Fruit fly (Drosophila melanogaster) whole organism, embryonic: ENCODE data around the gene CG10492.

Experiments
- Atf3 ChIP-seq: fragments of 200-800 bp; sonication (Bioruptor generic); optimal IDR thresholded peaks from 3 replicates; lab custom pipeline; 2016; ENCODE audit warnings: missing biosample characterization, missing genetic modification characterization
- CG10209 ChIP-seq: fragments of 200-800 bp; sonication (Bioruptor generic); optimal IDR thresholded peaks from 3 replicates; lab custom pipeline; 2017; ENCODE audit warnings: missing biosample characterization, mild to moderate bottlenecking, missing genetic modification characterization, missing genetic modification reagents
- CG10267 ChIP-seq: fragments of 200-800 bp; sonication (Bioruptor generic); optimal IDR thresholded peaks from 2 replicates; lab custom pipeline; 2018; ENCODE audit warnings: missing biosample characterization, mild to moderate bottlenecking, missing genetic modification characterization, moderate library complexity
- CG12071 ChIP-seq: fragments of 200-800 bp; sonication (Bioruptor generic); optimal IDR thresholded peaks from 3 replicates; lab custom pipeline; 2018; ENCODE audit warnings: missing biosample characterization, mild to moderate bottlenecking, missing genetic modification characterization
- CG12236 ChIP-seq: fragments of 200-800 bp; sonication (Bioruptor generic); optimal IDR thresholded peaks from 2 replicates; lab custom pipeline; 2016; ENCODE audit warnings: missing biosample characterization, missing genetic modification characterization
- CG12391 ChIP-seq: fragments of 200-800 bp; sonication (Bioruptor generic); optimal IDR thresholded peaks from 3 replicates; lab custom pipeline; 2018; ENCODE audit warnings: missing biosample characterization, mild to moderate bottlenecking, missing genetic modification characterization, moderate library complexity
- CG14860 ChIP-seq: fragments of 200-800 bp; sonication (Bioruptor generic); IDR thresholded peaks from 3 replicates; pipeline ENCODE4 v1.3.6; 2022; ENCODE audit warnings: missing biosample characterization, missing genetic modification characterization; ENCODE audit not compliant: partially characterized antibody
- CG1603 ChIP-seq: fragments of 200-800 bp; sonication (Bioruptor generic); optimal IDR thresholded peaks from 2 replicates; lab custom pipeline; 2019; ENCODE audit warnings: missing biosample characterization, mild to moderate bottlenecking, missing genetic modification characterization, moderate library complexity
- CG17361 ChIP-seq: fragments of 200-800 bp; sonication (Bioruptor generic); IDR thresholded peaks from 3 replicates; pipeline ENCODE4 v1.3.6; 2022; ENCODE audit warnings: missing biosample characterization, missing genetic modification characterization
- CG17612 ChIP-seq: fragments of 200-800 bp; sonication (Bioruptor generic); IDR thresholded peaks from 2 replicates; pipeline ENCODE4 v1.3.6; 2022; ENCODE audit warnings: missing biosample characterization, missing genetic modification characterization
- CG2678 ChIP-seq: fragments of 200-800 bp; sonication (Bioruptor generic); optimal IDR thresholded peaks from 3 replicates; lab custom pipeline; 2019; ENCODE audit warnings: missing biosample characterization, mild to moderate bottlenecking, missing genetic modification characterization, moderate library complexity
- CG30431 ChIP-seq: fragments of 200-800 bp; sonication (Bioruptor generic); optimal IDR thresholded peaks from 2 replicates; lab custom pipeline; 2017; ENCODE audit warnings: missing biosample characterization, missing genetic modification characterization
- CG3065 ChIP-seq: fragments of 200-800 bp; sonication (Bioruptor generic); optimal IDR thresholded peaks from 2 replicates; lab custom pipeline; 2016; ENCODE audit warnings: missing biosample characterization, missing genetic modification characterization
- CG34224 ChIP-seq: fragments of 200-800 bp; sonication (Bioruptor generic); IDR thresholded peaks from 3 replicates; pipeline ENCODE4 v1.3.6; 2022; ENCODE audit warnings: missing biosample characterization, missing genetic modification characterization; ENCODE audit not compliant: partially characterized antibody
- CG4360 ChIP-seq: fragments of 200-800 bp; sonication (Bioruptor generic); IDR thresholded peaks from 2 replicates; pipeline ENCODE4 v1.3.6; 2022; ENCODE audit warnings: missing biosample characterization, missing genetic modification characterization
- CG4424 ChIP-seq: fragments of 200-800 bp; sonication (Bioruptor generic); optimal IDR thresholded peaks from 3 replicates; lab custom pipeline; 2016; ENCODE audit warnings: missing biosample characterization, missing genetic modification characterization
- CG6854 ChIP-seq: fragments of 200-800 bp; sonication (Bioruptor generic); optimal IDR thresholded peaks from 3 replicates; lab custom pipeline; 2017; ENCODE audit warnings: missing biosample characterization, mild to moderate bottlenecking, missing genetic modification characterization
- CG7786 ChIP-seq: fragments of 200-800 bp; sonication (Bioruptor generic); optimal IDR thresholded peaks from 2 replicates; lab custom pipeline; 2016; ENCODE audit warnings: missing biosample characterization, missing genetic modification characterization
- CG8089 ChIP-seq: fragments of 200-800 bp; sonication (Bioruptor generic); optimal IDR thresholded peaks from 3 replicates; lab custom pipeline; 2016; ENCODE audit warnings: missing biosample characterization, missing genetic modification characterization
- CG8359 ChIP-seq: fragments of 200-800 bp; sonication (Bioruptor generic); optimal IDR thresholded peaks from 2 replicates; lab custom pipeline; 2017; ENCODE audit warnings: missing biosample characterization, mild to moderate bottlenecking, missing genetic modification characterization, borderline replicate concordance
- CTCF ChIP-seq: fragments of 200-800 bp; sonication (Bioruptor generic); optimal IDR thresholded peaks from 2 replicates; lab custom pipeline; 2017; ENCODE audit warnings: missing biosample characterization, mild to moderate bottlenecking, missing genetic modification characterization, moderate library complexity
- Ets65A ChIP-seq: fragments of 200-800 bp; sonication (Bioruptor generic); peaks from one replicate; lab custom pipeline; 2016; ENCODE audit warnings: missing biosample characterization, missing genetic modification characterization
- Fer3 ChIP-seq: fragments of 200-800 bp; sonication (Bioruptor generic); optimal IDR thresholded peaks from 2 replicates; lab custom pipeline; 2018; ENCODE audit warnings: missing biosample characterization, mild to moderate bottlenecking, missing genetic modification characterization, moderate library complexity
- HLH4C ChIP-seq: fragments of 200-800 bp; sonication (Bioruptor generic); IDR thresholded peaks from 3 replicates; pipeline ENCODE4 v1.3.6; 2022; ENCODE audit warnings: missing biosample characterization, missing genetic modification characterization; ENCODE audit not compliant: partially characterized antibody
- MESR4 ChIP-seq: fragments of 200-800 bp; sonication (Bioruptor generic); optimal IDR thresholded peaks from 2 replicates; lab custom pipeline; 2018; ENCODE audit warnings: missing biosample characterization, mild to moderate bottlenecking, missing genetic modification characterization, moderate library complexity
- MTF-1 ChIP-seq: fragments of 200-800 bp; sonication (Bioruptor generic); optimal IDR thresholded peaks from 2 replicates; lab custom pipeline; 2018; ENCODE audit warnings: missing biosample characterization, mild to moderate bottlenecking, missing genetic modification characterization, borderline replicate concordance
- Nf-YA ChIP-seq: fragments of 200-800 bp; sonication (Bioruptor generic); IDR thresholded peaks from 2 replicates; pipeline ENCODE4 v1.3.6; 2022; ENCODE audit warnings: missing biosample characterization, missing genetic modification characterization
- NfI ChIP-seq: fragments of 200-800 bp; sonication (Bioruptor generic); optimal IDR thresholded peaks from 3 replicates; lab custom pipeline; 2018; ENCODE audit warnings: missing biosample characterization, mild to moderate bottlenecking, missing genetic modification characterization, moderate library complexity
- Opbp ChIP-seq: fragments of 200-800 bp; sonication (Bioruptor generic); IDR thresholded peaks from 3 replicates; pipeline ENCODE4 v1.3.6; 2022; ENCODE audit warnings: missing biosample characterization, missing genetic modification characterization; ENCODE audit not compliant: partially characterized antibody
- Stat92E ChIP-seq, 3 experiments: fragments of >200 bp in 2 of 3; fragments of 200-800 bp in 1 of 3; sonication (Bioruptor generic) in 1 of 3; optimal IDR thresholded peaks; 2 replicates each; lab custom pipeline; 2017 to 2019; ENCODE audit warnings: missing biosample characterization in 3 of 3, missing genetic modification characterization in 3 of 3, mild to moderate bottlenecking in 1 of 3, moderate library complexity in 1 of 3
- caup ChIP-seq: fragments of 200-800 bp; sonication (Bioruptor generic); optimal IDR thresholded peaks from 3 replicates; lab custom pipeline; 2017; ENCODE audit warnings: missing biosample characterization, mild to moderate bottlenecking, missing genetic modification characterization, moderate library complexity; ENCODE audit not compliant: severe bottlenecking
- chif ChIP-seq, 2 experiments: fragments of 200-800 bp; sonication (Bioruptor generic); optimal IDR thresholded peaks; 3 replicates each; lab custom pipeline; 2016; ENCODE audit warnings: missing biosample characterization in 2 of 2, missing genetic modification characterization in 2 of 2
- crc ChIP-seq: fragments of 200-800 bp; sonication (Bioruptor generic); optimal IDR thresholded peaks from 2 replicates; lab custom pipeline; 2016; ENCODE audit warnings: missing biosample characterization, missing genetic modification characterization
- emc ChIP-seq: fragments of 200-800 bp; sonication (Bioruptor generic); optimal IDR thresholded peaks from 2 replicates; lab custom pipeline; 2016; ENCODE audit warnings: missing biosample characterization, missing genetic modification characterization
- ems ChIP-seq: fragments of 200-800 bp; sonication (Bioruptor generic); optimal IDR thresholded peaks from 3 replicates; lab custom pipeline; 2016; ENCODE audit warnings: missing biosample characterization, missing genetic modification characterization
- fru ChIP-seq: fragments of >200 bp; optimal IDR thresholded peaks from 2 replicates; lab custom pipeline; 2017
- gem ChIP-seq: fragments of 200-800 bp; sonication (Bioruptor generic); optimal IDR thresholded peaks from 2 replicates; lab custom pipeline; 2019; ENCODE audit warnings: missing biosample characterization, mild to moderate bottlenecking, missing genetic modification characterization, moderate library complexity
- gsb ChIP-seq: fragments of 200-800 bp; sonication (Bioruptor generic); IDR thresholded peaks from 2 replicates; pipeline ENCODE4 v1.3.6; 2022; ENCODE audit warnings: missing biosample characterization, missing genetic modification characterization
- oc ChIP-seq: fragments of 200-800 bp; sonication (Bioruptor generic); optimal IDR thresholded peaks from 2 replicates; lab custom pipeline; 2018; ENCODE audit warnings: missing biosample characterization, mild to moderate bottlenecking, missing genetic modification characterization, moderate library complexity
- org-1 ChIP-seq: fragments of 200-800 bp; sonication (Bioruptor generic); optimal IDR thresholded peaks from 2 replicates; lab custom pipeline; 2017; ENCODE audit warnings: missing biosample characterization, missing genetic modification characterization
- pan ChIP-seq, 4 experiments: fragments of >200 bp in 3 of 4; fragments of 200-800 bp in 1 of 4; sonication (Bioruptor generic) in 1 of 4; optimal IDR thresholded peaks in 3 of 4; IDR thresholded peaks in 1 of 4; 2 replicates each; pipeline versions ENCODE4 v1.3.6 to Lab custom; 2017 to 2022; ENCODE audit warnings: missing biosample characterization in 2 of 4, missing genetic modification characterization in 2 of 4, mixed read lengths in 1 of 4
- pnt ChIP-seq: fragments of 200-800 bp; sonication (Bioruptor generic); optimal IDR thresholded peaks from 3 replicates; lab custom pipeline; 2016; ENCODE audit warnings: missing biosample characterization, missing genetic modification characterization
- scrt ChIP-seq: fragments of 200-800 bp; sonication (Bioruptor generic); optimal IDR thresholded peaks from 2 replicates; lab custom pipeline; 2018; ENCODE audit warnings: missing biosample characterization, mild to moderate bottlenecking, missing genetic modification characterization, moderate library complexity
- sens ChIP-seq: fragments of 200-800 bp; sonication (Bioruptor generic); peaks from one replicate; lab custom pipeline; 2016; ENCODE audit warnings: missing biosample characterization, missing genetic modification characterization
- stc ChIP-seq: fragments of 200-800 bp; sonication (Bioruptor generic); IDR thresholded peaks from 2 replicates; pipeline ENCODE4 v1.3.6; 2022; ENCODE audit warnings: missing biosample characterization, missing genetic modification characterization
- trh ChIP-seq: fragments of 200-800 bp; sonication (Bioruptor generic); optimal IDR thresholded peaks from 2 replicates; lab custom pipeline; 2016; ENCODE audit warnings: missing biosample characterization, missing genetic modification characterization
- twi ChIP-seq: fragments of 200-800 bp; optimal IDR thresholded peaks from 2 replicates; lab custom pipeline; 2019; ENCODE audit warnings: missing biosample characterization, mild to moderate bottlenecking, missing genetic modification characterization, moderate library complexity

CG10492 gene

dm6 chr2L:19021278-19022220 is 32.3 kb upstream of the CG10492 start (continued):
- TF ChIP-seq ems (GFP tag; lab: Kevin White, UChicago) (peak; percentile 43), CG14860 (GFP tag; lab: Robert Waterston, UW) (no peak), scrt (GFP tag; lab: Kevin White, UChicago) (peak; percentile 72), org-1 (GFP tag; lab: Kevin White, UChicago) (peak; percentile 84), HLH4C (GFP tag; lab: Robert Waterston, UW) (no peak), gem (tag; lab: Kevin White, UChicago) (peak; percentile 90), CG4360 (GFP tag; lab: Robert Waterston, UW) (no peak), Ets65A (GFP tag; lab: Kevin White, UChicago) (no peak), crc (GFP tag; lab: Kevin White, UChicago) (no peak), Opbp (GFP tag; lab: Robert Waterston, UW) (no peak), CG7786 (GFP tag; lab: Kevin White, UChicago) (no peak), Stat92E (GFP tag; optimal IDR thresholded peaks at IDR 0.05; lab: Kevin White, UChicago) (peak in 1 of 3 experiments; percentile 19), CG17361 (GFP tag; lab: Robert Waterston, UW) (peak; percentile 88), pan (optimal IDR thresholded peaks at IDR 0.05; lab: Kevin White, UChicago) (no peak), pan (GFP tag; optimal IDR thresholded peaks at IDR 0.05 in 1 of 2, IDR thresholded peaks at IDR 0.05 in 1 of 2) (peak in 1 of 2 experiments; percentile 66), emc (GFP tag; lab: Kevin White, UChicago) (no peak), MESR4 (GFP tag; lab: Kevin White, UChicago) (peak; percentile 16), MTF-1 (GFP tag; lab: Kevin White, UChicago) (no peak), pnt (GFP tag; lab: Kevin White, UChicago) (peak; percentile 5), CG4424 (GFP tag; lab: Kevin White, UChicago) (peak; percentile 54), CG12391 (tag; lab: Kevin White, UChicago) (peak; percentile 86), CG3065 (no peak), gsb (GFP tag; lab: Robert Waterston, UW) (0 out of 2 replicates have a peak, but pooled peaks have one; percentile 35), CG8359 (peak; percentile 28), Nf-YA (GFP tag; lab: Robert Waterston, UW) (peak; percentile 38; the same call in 1 of the 2 replicates), CG2678 (tag; lab: Kevin White, UChicago) (peak; percentile 90), twi (peak; percentile 80), CG34224 (GFP tag; lab: Robert Waterston, UW) (no peak), caup (GFP tag; lab: Kevin White, UChicago) (peak; percentile 74), CG6854 (peak; percentile 73), stc (0 out of 2 replicates have a peak, but pooled peaks have one; percentile 39), CG17612 (GFP tag; lab: Robert Waterston, UW) (no peak), CTCF (GFP tag; lab: Kevin White, UChicago) (no peak), trh (no peak), CG30431 (peak; percentile 69), NfI (GFP tag; lab: Kevin White, UChicago) (peak; percentile 83), Atf3 (no peak), CG10267 (tag; lab: Kevin White, UChicago) (peak; percentile 68), CG12071 (GFP tag; lab: Kevin White, UChicago) (peak; percentile 56), Fer3 (tag; lab: Kevin White, UChicago) (peak; percentile 68), fru (no peak), CG8089 (peak; percentile 13), CG12236 (GFP tag; lab: Kevin White, UChicago) (no peak), sens (peak; percentile 95), oc (peak; percentile 52), CG10209 (GFP tag; lab: Kevin White, UChicago) (peak; percentile 81), CG1603 (tag; lab: Kevin White, UChicago) (peak; percentile 53), chif (GFP tag; optimal IDR thresholded peaks at IDR 0.05; lab: Kevin White, UChicago) (peak; percentile 1 to 50)
